Worm (Caenorhabditis elegans): ENCODE results near the gene T16D1.1.

The T16D1.1 gene

ce11 chrII:5191766-5192165 lies 49.7 kb downstream of the T16D1.1 start:
- TF ChIP-seq ztf-23 (GFP tag; IDR thresholded peaks at IDR 0.05) (no peak), med-1 (GFP tag; optimal IDR thresholded peaks at IDR 0.05; ENCODE audit: insufficient read depth) (no peak), ref-1 (GFP tag; conservative IDR thresholded peaks at IDR 0.05) (no peak), klf-2 (GFP tag; conservative IDR thresholded peaks at IDR 0.05) (no peak), T22C8.4 (GFP tag; IDR thresholded peaks at IDR 0.05) (no peak), cog-1 (tag; optimal IDR thresholded peaks at IDR 0.05) (no peak), tab-1 (GFP tag; IDR thresholded peaks at IDR 0.05) (no peak)

Measured in whole organism, midembryonic.